Worm (Caenorhabditis elegans) whole organism, L2 larva: ENCODE results near the gene oac-20.
A peak's percentile ranks its signal among the peaks of the same experiment; 100 is the strongest.

Source experiments
- F13H6.1 ChIP-seq: sonication (generic microtip); optimal IDR thresholded peaks from 2 replicates; lab custom pipeline; 2016; ENCODE audit warnings: missing genetic modification characterization, missing compliant biosample characterization
- R02D3.7 ChIP-seq: fragments of 150-350 bp; optimal IDR thresholded peaks from 2 replicates; lab custom pipeline; 2014; ENCODE audit warnings: missing biosample characterization, missing genetic modification characterization
- Y55F3AM.14 ChIP-seq: fragments of 200-800 bp; sonication (Bioruptor generic); optimal IDR thresholded peaks from 2 replicates; lab custom pipeline; 2018; ENCODE audit warnings: mild to moderate bottlenecking, missing genetic modification characterization, missing compliant biosample characterization
- aly-2 ChIP-seq: fragments of 150-350 bp; optimal IDR thresholded peaks from 2 replicates; lab custom pipeline; 2014; ENCODE audit warnings: missing biosample characterization, missing genetic modification characterization
- ama-1 ChIP-seq: fragments of 150-350 bp; optimal IDR thresholded peaks from 2 replicates; lab custom pipeline; 2018; ENCODE audit warnings: inconsistent platforms
- ceh-16 ChIP-seq: fragments of 150-350 bp; optimal IDR thresholded peaks from 2 replicates; lab custom pipeline; 2014; ENCODE audit warnings: missing biosample characterization, missing genetic modification characterization
- ceh-82 ChIP-seq: fragments of 150-350 bp; optimal IDR thresholded peaks from 2 replicates; lab custom pipeline; 2014; ENCODE audit warnings: missing biosample characterization, missing genetic modification characterization
- crh-2 ChIP-seq: sonication (generic microtip); optimal IDR thresholded peaks from 2 replicates; lab custom pipeline; 2017; ENCODE audit warnings: missing biosample characterization, missing genetic modification characterization
- dmd-4 ChIP-seq: sonication (generic microtip); optimal IDR thresholded peaks from 2 replicates; lab custom pipeline; 2017; ENCODE audit warnings: missing biosample characterization, missing genetic modification characterization
- elt-3 ChIP-seq: sonication (generic microtip); optimal IDR thresholded peaks from 2 replicates; lab custom pipeline; 2017; ENCODE audit warnings: missing biosample characterization, missing genetic modification characterization
- fos-1 ChIP-seq: fragments of 150-350 bp; optimal IDR thresholded peaks from 2 replicates; lab custom pipeline; 2014; ENCODE audit warnings: missing biosample characterization, missing genetic modification characterization
- gmeb-1 ChIP-seq: fragments of 150-350 bp; optimal IDR thresholded peaks from 2 replicates; lab custom pipeline; 2014; ENCODE audit warnings: missing biosample characterization, missing genetic modification characterization
- lin-11 ChIP-seq: fragments of 150-350 bp; sonication (generic microtip); optimal IDR thresholded peaks from 2 replicates; lab custom pipeline; 2014; ENCODE audit warnings: missing biosample characterization, missing genetic modification characterization, inconsistent platforms, mixed read lengths
- lin-13 ChIP-seq: fragments of 150-350 bp; optimal IDR thresholded peaks from 2 replicates; lab custom pipeline; 2014; ENCODE audit warnings: missing biosample characterization, missing genetic modification reagents, missing genetic modification characterization
- mab-5 ChIP-seq: fragments of 150-350 bp; optimal IDR thresholded peaks from 2 replicates; lab custom pipeline; 2014; ENCODE audit warnings: missing biosample characterization, missing genetic modification characterization
- mbf-1 ChIP-seq: sonication (generic microtip); optimal IDR thresholded peaks from 2 replicates; lab custom pipeline; 2017; ENCODE audit warnings: missing biosample characterization, missing genetic modification characterization
- mdl-1 ChIP-seq, 2 experiments: fragments of 150-350 bp in 1 of 2; sonication (generic microtip) in 1 of 2; optimal IDR thresholded peaks; 2 replicates each; lab custom pipeline; 2017; ENCODE audit warnings: missing biosample characterization in 2 of 2, missing genetic modification characterization in 2 of 2
- nhr-11 ChIP-seq: fragments of 150-350 bp; optimal IDR thresholded peaks from 2 replicates; lab custom pipeline; 2014; ENCODE audit warnings: missing biosample characterization, missing genetic modification characterization
- nhr-12 ChIP-seq: fragments of 150-350 bp; optimal IDR thresholded peaks from 2 replicates; lab custom pipeline; 2014; ENCODE audit warnings: missing biosample characterization, missing genetic modification characterization
- nhr-129 ChIP-seq: fragments of 150-350 bp; optimal IDR thresholded peaks from 2 replicates; lab custom pipeline; 2014; ENCODE audit warnings: missing biosample characterization, missing genetic modification characterization
- nhr-21 ChIP-seq: fragments of 150-350 bp; optimal IDR thresholded peaks from 2 replicates; lab custom pipeline; 2014; ENCODE audit warnings: missing biosample characterization, missing genetic modification characterization
- nhr-237 ChIP-seq: fragments of 150-350 bp; optimal IDR thresholded peaks from 2 replicates; lab custom pipeline; 2014; ENCODE audit warnings: missing biosample characterization, missing genetic modification characterization
- nhr-25 ChIP-seq: fragments of 150-350 bp; sonication (generic microtip); optimal IDR thresholded peaks from 3 replicates; lab custom pipeline; 2014; ENCODE audit warnings: missing biosample characterization, missing genetic modification characterization
- peb-1 ChIP-seq: fragments of 150-350 bp; optimal IDR thresholded peaks from 2 replicates; lab custom pipeline; 2014; ENCODE audit warnings: missing biosample characterization, missing genetic modification characterization
- skn-1 ChIP-seq: sonication (generic microtip); optimal IDR thresholded peaks from 2 replicates; lab custom pipeline; 2017; ENCODE audit warnings: missing biosample characterization, missing genetic modification characterization
- sma-9 ChIP-seq, 2 experiments: fragments of 150-350 bp in 1 of 2; sonication (generic microtip) in 1 of 2; optimal IDR thresholded peaks; 2 replicates each; lab custom pipeline; 2014 to 2016; ENCODE audit warnings: missing genetic modification characterization in 2 of 2, mild to moderate bottlenecking in 1 of 2, missing biosample characterization in 1 of 2, missing compliant biosample characterization in 1 of 2, missing genetic modification reagents in 1 of 2, moderate library complexity in 1 of 2
- unc-62 ChIP-seq: fragments of 150-350 bp; optimal IDR thresholded peaks from 2 replicates; lab custom pipeline; 2014; ENCODE audit warnings: missing biosample characterization, missing genetic modification reagents, missing genetic modification characterization
- ztf-1 ChIP-seq: fragments of 200-800 bp; sonication (Bioruptor generic); conservative IDR thresholded peaks from 2 replicates; pipeline ENCODE4 v1.3.6; 2022; ENCODE audit warnings: missing genetic modification characterization, missing compliant biosample characterization
- ztf-4 ChIP-seq: fragments of 150-350 bp; optimal IDR thresholded peaks from 2 replicates; lab custom pipeline; 2014; ENCODE audit warnings: missing biosample characterization, missing genetic modification characterization

Gene oac-20

ce11 chrV:16022600-16022999 lies 44.1 kb downstream of the oac-20 start (continued):
- TF ChIP-seq nhr-25 (no peak), nhr-12 (tag; lab: Kevin White, UChicago) (no peak), sma-9 (GFP tag; optimal IDR thresholded peaks at IDR 0.05; lab: Kevin White, UChicago) (peak; percentile 32), sma-9 (tag; optimal IDR thresholded peaks at IDR 0.05; lab: Kevin White, UChicago) (no peak), nhr-237 (tag; lab: Kevin White, UChicago) (no peak)

ce11 chrV:16023051-16023450 lies 44.5 kb downstream of the oac-20 start, which contains the start of gene cwc-15:
Gene cwc-15, plus strand, starts transcription at chrV:16023351.
- TF ChIP-seq sma-9 (GFP tag; optimal IDR thresholded peaks at IDR 0.05; lab: Kevin White, UChicago) (no peak), sma-9 (tag; optimal IDR thresholded peaks at IDR 0.05; lab: Kevin White, UChicago) (no peak), peb-1 (tag; lab: Kevin White, UChicago) (no peak), mbf-1 (no peak), lin-11 (no peak), aly-2 (tag; lab: Kevin White, UChicago) (no peak), ztf-1 (no peak), dmd-4 (tag; lab: Kevin White, UChicago) (no peak), nhr-11 (no peak), nhr-25 (no peak)

- TF ChIP-seq crh-2, result no peak
- TF ChIP-seq nhr-21 (tag; lab: Kevin White, UChicago), result no peak
- no peak for TF ChIP-seq mdl-1 (tag; optimal IDR thresholded peaks at IDR 0.05; lab: Kevin White, UChicago)
- TF ChIP-seq, all 48 proteins: peak for 0
These were observed 45.0 kb downstream of the oac-20 start for ce11 chrV:16023559-16023958.

- TF ChIP-seq R02D3.7 (tag; lab: Kevin White, UChicago) (no peak), ztf-4 (tag; lab: Kevin White, UChicago) (no peak)
These were observed 45.8 kb downstream of the oac-20 start, which contains the start of gene T10C6.6 for ce11 chrV:16024300-16024699. Gene T10C6.6, plus strand, starts transcription at chrV:16024326.

- no peak for TF ChIP-seq ceh-16
- no peak for TF ChIP-seq F13H6.1 (tag; lab: Kevin White, UChicago)
- no peak for TF ChIP-seq gmeb-1 (tag; lab: Kevin White, UChicago)
- no peak for TF ChIP-seq nhr-129
- TF ChIP-seq lin-13, result no peak
- TF ChIP-seq fos-1 (tag; lab: Kevin White, UChicago), result no peak
- no peak for TF ChIP-seq nhr-11
- TF ChIP-seq unc-62 (GFP tag; lab: Kevin White, UChicago), result no peak
- TF ChIP-seq Y55F3AM.14 (GFP tag; lab: Kevin White, UChicago), result no peak
These were observed 46.4 kb downstream of the oac-20 start for ce11 chrV:16024917-16025316.

ce11 chrV:16029237-16029636 lies 50.7 kb downstream of the oac-20 start:
- TF ChIP-seq nhr-25 (no peak), nhr-11 (no peak), mab-5 (tag; lab: Kevin White, UChicago) (no peak), ama-1 (lab: Kevin White, UChicago) (no peak), ceh-82 (tag; lab: Kevin White, UChicago) (no peak), elt-3 (tag; lab: Kevin White, UChicago) (no peak), dmd-4 (tag; lab: Kevin White, UChicago) (no peak), skn-1 (tag; lab: Kevin White, UChicago) (no peak)
